Fruit fly (Drosophila melanogaster) whole organism, embryonic: ENCODE data around the gene kat-60L1.

Source experiments
- Atf-2 ChIP-seq: fragments of 200-800 bp; sonication (Bioruptor generic); optimal IDR thresholded peaks from 2 replicates; lab custom pipeline; 2016; ENCODE audit warnings: missing biosample characterization, missing genetic modification characterization
- CG10543 ChIP-seq: fragments of 200-800 bp; sonication (Bioruptor generic); optimal IDR thresholded peaks from 3 replicates; lab custom pipeline; 2017; ENCODE audit warnings: missing biosample characterization, mild to moderate bottlenecking, missing genetic modification characterization, moderate library complexity
- CG12104 ChIP-seq: fragments of 200-800 bp; sonication (Bioruptor generic); optimal IDR thresholded peaks from 3 replicates; lab custom pipeline; 2016; ENCODE audit warnings: missing biosample characterization, missing genetic modification characterization
- CG12299 ChIP-seq: fragments of 200-800 bp; sonication (Bioruptor generic); optimal IDR thresholded peaks from 2 replicates; lab custom pipeline; 2018; ENCODE audit warnings: missing biosample characterization, mild to moderate bottlenecking, missing genetic modification characterization
- CG12769 ChIP-seq: fragments of 200-800 bp; sonication (Bioruptor generic); optimal IDR thresholded peaks from 2 replicates; lab custom pipeline; 2019; ENCODE audit warnings: missing biosample characterization, mild to moderate bottlenecking, missing genetic modification characterization, moderate library complexity
- CG16863 ChIP-seq: fragments of 200-800 bp; sonication (Bioruptor generic); optimal IDR thresholded peaks from 3 replicates; lab custom pipeline; 2016; ENCODE audit warnings: missing biosample characterization, missing genetic modification characterization
- CG18619 ChIP-seq: fragments of 200-800 bp; sonication (Bioruptor generic); optimal IDR thresholded peaks from 3 replicates; lab custom pipeline; 2017; ENCODE audit warnings: missing biosample characterization, mild to moderate bottlenecking, missing genetic modification characterization
- CG2199 ChIP-seq: fragments of 200-800 bp; sonication (Bioruptor generic); IDR thresholded peaks from 3 replicates; pipeline ENCODE4 v1.3.6; 2022; ENCODE audit warnings: missing biosample characterization, missing genetic modification characterization
- CG2712 ChIP-seq: fragments of 200-800 bp; optimal IDR thresholded peaks from 3 replicates; lab custom pipeline; 2019; ENCODE audit warnings: missing biosample characterization, mild to moderate bottlenecking, missing genetic modification characterization, moderate library complexity
- CG31365 ChIP-seq: fragments of 200-800 bp; sonication (Bioruptor generic); optimal IDR thresholded peaks from 2 replicates; lab custom pipeline; 2018; ENCODE audit warnings: missing biosample characterization, mild to moderate bottlenecking, missing genetic modification characterization
- CG33213 ChIP-seq: fragments of 200-800 bp; sonication (Bioruptor generic); optimal IDR thresholded peaks from 3 replicates; lab custom pipeline; 2016; ENCODE audit warnings: missing biosample characterization, missing genetic modification characterization
- CG34422 ChIP-seq: fragments of 200-800 bp; sonication (Bioruptor generic); IDR thresholded peaks from 3 replicates; pipeline ENCODE4 v1.3.6; 2022; ENCODE audit warnings: missing biosample characterization, missing genetic modification characterization
- CG4328 ChIP-seq: fragments of 200-800 bp; sonication (Bioruptor generic); optimal IDR thresholded peaks from 3 replicates; lab custom pipeline; 2017; ENCODE audit warnings: missing biosample characterization, missing genetic modification reagents, missing genetic modification characterization
- CG4707 ChIP-seq: fragments of 200-800 bp; sonication (Bioruptor generic); optimal IDR thresholded peaks from 2 replicates; lab custom pipeline; 2018; ENCODE audit warnings: missing biosample characterization, mild to moderate bottlenecking, missing genetic modification characterization, moderate library complexity
- CG4820 ChIP-seq: fragments of 200-800 bp; sonication (Bioruptor generic); optimal IDR thresholded peaks from 3 replicates; lab custom pipeline; 2016; ENCODE audit warnings: missing biosample characterization, missing genetic modification characterization
- CG6654 ChIP-seq: fragments of 200-800 bp; sonication (Bioruptor generic); optimal IDR thresholded peaks from 2 replicates; lab custom pipeline; 2017; ENCODE audit warnings: missing biosample characterization, mild to moderate bottlenecking, missing genetic modification characterization
- CG8290 ChIP-seq, 3 experiments: fragments of 200-800 bp; sonication (Bioruptor generic); optimal IDR thresholded peaks; 2 replicates each; lab custom pipeline; 2016 to 2019; ENCODE audit warnings: missing biosample characterization in 3 of 3, missing genetic modification characterization in 3 of 3, mild to moderate bottlenecking in 2 of 3, moderate library complexity in 1 of 3
- CG8478 ChIP-seq: fragments of >200 bp; optimal IDR thresholded peaks from 2 replicates; lab custom pipeline; 2018
- CG8765 ChIP-seq: fragments of 200-800 bp; sonication (Bioruptor generic); IDR thresholded peaks from 2 replicates; pipeline ENCODE4 v1.3.6; 2022; ENCODE audit warnings: missing biosample characterization, missing genetic modification characterization
- Fer3 ChIP-seq: fragments of 200-800 bp; sonication (Bioruptor generic); optimal IDR thresholded peaks from 2 replicates; lab custom pipeline; 2018; ENCODE audit warnings: missing biosample characterization, mild to moderate bottlenecking, missing genetic modification characterization, moderate library complexity
- Hey ChIP-seq: fragments of 200-800 bp; sonication (Bioruptor generic); optimal IDR thresholded peaks from 3 replicates; lab custom pipeline; 2018; ENCODE audit warnings: missing biosample characterization, mild to moderate bottlenecking, missing genetic modification characterization
- Hr78 ChIP-seq, 2 experiments: fragments of 200-800 bp in 1 of 2; fragments of >200 bp in 1 of 2; sonication (Bioruptor generic) in 1 of 2; optimal IDR thresholded peaks; 2 replicates each; lab custom pipeline; 2017 to 2019; ENCODE audit warnings: missing biosample characterization in 2 of 2, missing genetic modification characterization in 2 of 2, mild to moderate bottlenecking in 1 of 2, moderate library complexity in 1 of 2
- Hsf ChIP-seq: fragments of 200-800 bp; sonication (Bioruptor generic); optimal IDR thresholded peaks from 3 replicates; lab custom pipeline; 2016; ENCODE audit warnings: missing biosample characterization, missing genetic modification characterization
- Lpt ChIP-seq: fragments of >200 bp; optimal IDR thresholded peaks from 2 replicates; lab custom pipeline; 2018; ENCODE audit warnings: missing biosample characterization, missing genetic modification characterization
- MESR4 ChIP-seq: fragments of 200-800 bp; sonication (Bioruptor generic); optimal IDR thresholded peaks from 2 replicates; lab custom pipeline; 2018; ENCODE audit warnings: missing biosample characterization, mild to moderate bottlenecking, missing genetic modification characterization, moderate library complexity
- Max ChIP-seq: fragments of 200-800 bp; sonication (Bioruptor generic); optimal IDR thresholded peaks from 2 replicates; lab custom pipeline; 2016; ENCODE audit warnings: missing biosample characterization, mild to moderate bottlenecking, missing genetic modification characterization
- Nf-YB ChIP-seq: fragments of 200-800 bp; sonication (Bioruptor generic); optimal IDR thresholded peaks from 3 replicates; lab custom pipeline; 2019; ENCODE audit warnings: missing biosample characterization, mild to moderate bottlenecking, missing genetic modification characterization, moderate library complexity
- NfI ChIP-seq: fragments of 200-800 bp; sonication (Bioruptor generic); optimal IDR thresholded peaks from 3 replicates; lab custom pipeline; 2018; ENCODE audit warnings: missing biosample characterization, mild to moderate bottlenecking, missing genetic modification characterization, moderate library complexity
- Poxn ChIP-seq: fragments of 200-800 bp; sonication (Bioruptor generic); IDR thresholded peaks from 2 replicates; pipeline ENCODE4 v1.3.6; 2022; ENCODE audit warnings: missing biosample characterization, missing genetic modification characterization
- Sin3A ChIP-seq: fragments of >200 bp; optimal IDR thresholded peaks from 2 replicates; lab custom pipeline; 2018
- Six4 ChIP-seq: fragments of 200-800 bp; sonication (Bioruptor generic); optimal IDR thresholded peaks from 2 replicates; lab custom pipeline; 2016; ENCODE audit warnings: missing biosample characterization, missing genetic modification characterization
- Stat92E ChIP-seq, 3 experiments: fragments of >200 bp in 2 of 3; fragments of 200-800 bp in 1 of 3; sonication (Bioruptor generic) in 1 of 3; optimal IDR thresholded peaks; 2 replicates each; lab custom pipeline; 2017 to 2019; ENCODE audit warnings: missing biosample characterization in 3 of 3, missing genetic modification characterization in 3 of 3, mild to moderate bottlenecking in 1 of 3, moderate library complexity in 1 of 3
- ab ChIP-seq: fragments of 200-800 bp; sonication (Bioruptor generic); optimal IDR thresholded peaks from 2 replicates; lab custom pipeline; 2016; ENCODE audit warnings: missing biosample characterization, missing genetic modification characterization
- ash1 ChIP-seq: fragments of 200-800 bp; sonication (Bioruptor generic); optimal IDR thresholded peaks from 2 replicates; lab custom pipeline; 2018; ENCODE audit warnings: missing biosample characterization, mild to moderate bottlenecking, missing genetic modification characterization
- cad ChIP-seq: fragments of >200 bp; optimal IDR thresholded peaks from 2 replicates; lab custom pipeline; 2017; ENCODE audit warnings: missing biosample characterization, missing genetic modification characterization
- cas ChIP-seq: fragments of 200-800 bp; sonication (Bioruptor generic); IDR thresholded peaks from 2 replicates; pipeline ENCODE4 v1.3.6; 2022; ENCODE audit warnings: missing biosample characterization, missing genetic modification characterization
- cato ChIP-seq: fragments of 200-800 bp; sonication (Bioruptor generic); optimal IDR thresholded peaks from 2 replicates; lab custom pipeline; 2016; ENCODE audit warnings: missing biosample characterization, missing genetic modification characterization, borderline replicate concordance
- corto ChIP-seq: fragments of 200-800 bp; sonication (Bioruptor generic); optimal IDR thresholded peaks from 2 replicates; lab custom pipeline; 2016; ENCODE audit warnings: missing biosample characterization, mild to moderate bottlenecking, missing genetic modification characterization, moderate library complexity
- disco-r ChIP-seq: fragments of 200-800 bp; sonication (Bioruptor generic); optimal IDR thresholded peaks from 2 replicates; lab custom pipeline; 2016; ENCODE audit warnings: missing biosample characterization, missing genetic modification characterization
- esg ChIP-seq: fragments of 200-800 bp; sonication (Bioruptor generic); conservative IDR thresholded peaks from 2 replicates; pipeline ENCODE4 v1.3.6; 2022; ENCODE audit warnings: missing biosample characterization, missing genetic modification characterization
- eve ChIP-seq, 2 experiments: fragments of >200 bp; optimal IDR thresholded peaks; 2 replicates each; lab custom pipeline; 2017; ENCODE audit warnings: missing biosample characterization in 2 of 2, missing genetic modification characterization in 2 of 2
- fd3F ChIP-seq: fragments of 200-800 bp; sonication (Bioruptor generic); optimal IDR thresholded peaks from 2 replicates; lab custom pipeline; 2018; ENCODE audit warnings: missing biosample characterization, mild to moderate bottlenecking, missing genetic modification characterization, moderate library complexity
- mam ChIP-seq: fragments of 200-800 bp; sonication (Bioruptor generic); optimal IDR thresholded peaks from 3 replicates; lab custom pipeline; 2016; ENCODE audit warnings: missing biosample characterization, missing genetic modification characterization
- nom ChIP-seq: fragments of 200-800 bp; sonication (Bioruptor generic); optimal IDR thresholded peaks from 2 replicates; lab custom pipeline; 2017; ENCODE audit warnings: missing biosample characterization, missing genetic modification characterization, mild to moderate bottlenecking, moderate library complexity, missing genetic modification reagents
- peb ChIP-seq: fragments of 200-800 bp; sonication (Bioruptor generic); IDR thresholded peaks from 2 replicates; pipeline ENCODE4 v1.3.6; 2022; ENCODE audit warnings: missing biosample characterization, missing genetic modification characterization
- pnt ChIP-seq: fragments of 200-800 bp; sonication (Bioruptor generic); optimal IDR thresholded peaks from 3 replicates; lab custom pipeline; 2016; ENCODE audit warnings: missing biosample characterization, missing genetic modification characterization
- ranshi ChIP-seq: fragments of 200-800 bp; sonication (Bioruptor generic); IDR thresholded peaks from 2 replicates; pipeline ENCODE4 v1.3.6; 2022; ENCODE audit warnings: missing biosample characterization, missing genetic modification characterization
- row ChIP-seq: fragments of 200-800 bp; sonication (Bioruptor generic); IDR thresholded peaks from 3 replicates; pipeline ENCODE4 v1.3.6; 2022; ENCODE audit warnings: missing biosample characterization, missing genetic modification characterization
- sisA ChIP-seq: fragments of 200-800 bp; sonication (Bioruptor generic); IDR thresholded peaks from 2 replicates; pipeline ENCODE4 v1.3.6; 2022; ENCODE audit warnings: missing biosample characterization, missing genetic modification characterization
- vnd ChIP-seq: fragments of 200-800 bp; sonication (Bioruptor generic); IDR thresholded peaks from 3 replicates; pipeline ENCODE4 v1.3.6; 2022; ENCODE audit warnings: missing biosample characterization, missing genetic modification characterization; ENCODE audit not compliant: partially characterized antibody
- vvl ChIP-seq: fragments of 200-800 bp; sonication (Bioruptor generic); IDR thresholded peaks from 2 replicates; pipeline ENCODE4 v1.3.6; 2022; ENCODE audit warnings: missing biosample characterization, missing genetic modification characterization

kat-60L1 gene

DNA sequence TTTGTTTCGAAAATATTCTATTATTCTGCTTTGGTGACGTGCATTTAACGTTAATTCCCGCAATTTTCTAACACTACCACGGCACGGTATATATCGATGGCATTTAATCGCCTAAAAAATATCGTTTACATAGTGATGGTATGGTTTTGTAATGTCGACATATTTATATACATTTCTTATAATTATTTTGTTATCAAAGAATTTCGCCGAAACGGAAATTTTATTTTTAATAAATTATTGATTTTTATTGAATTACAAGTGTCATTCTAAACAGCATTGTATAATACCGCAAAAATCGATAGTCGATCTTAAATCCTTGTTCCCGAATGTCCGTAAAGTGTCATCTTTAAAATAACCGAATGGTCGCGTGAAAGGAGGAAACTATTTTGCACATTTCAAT lies 42.9 kb downstream of the kat-60L1 start, which contains the start of the genes Sec20 and dgrn (continued):
- TF ChIP-seq CG12299 (tag; lab: Kevin White, UChicago) (peak; percentile 28), sisA (GFP tag; lab: Robert Waterston, UW) (peak; percentile 60), vnd (peak; percentile 94), CG12104 (peak; percentile 38), Nf-YB (GFP tag; lab: Kevin White, UChicago) (no peak), Sin3A (lab: Kevin White, UChicago) (peak; percentile 40), CG31365 (no peak), MESR4 (GFP tag; lab: Kevin White, UChicago) (peak; percentile 38), pnt (GFP tag; lab: Kevin White, UChicago) (peak; percentile 11), CG12769 (tag; lab: Kevin White, UChicago) (no peak), CG4328 (GFP tag; lab: Kevin White, UChicago) (peak; percentile 46), Hsf (GFP tag; lab: Kevin White, UChicago) (peak; percentile 64), corto (GFP tag; lab: Kevin White, UChicago) (peak; percentile 63), cato (GFP tag; lab: Kevin White, UChicago) (peak; percentile 50), vvl (GFP tag; lab: Robert Waterston, UW) (no peak; the same call in none of the 2 replicates), CG8765 (GFP tag; lab: Robert Waterston, UW) (no peak), CG16863 (GFP tag; lab: Kevin White, UChicago) (no peak), cad (GFP tag; lab: Kevin White, UChicago) (no peak), mam (peak; percentile 51), ash1 (GFP tag; lab: Kevin White, UChicago) (no peak), disco-r (no peak), NfI (GFP tag; lab: Kevin White, UChicago) (peak; percentile 53), ab (no peak), CG33213 (GFP tag; lab: Kevin White, UChicago) (peak; percentile 20), fd3F (GFP tag; lab: Kevin White, UChicago) (peak; percentile 32), eve (GFP tag; optimal IDR thresholded peaks at IDR 0.05; lab: Kevin White, UChicago) (no peak), nom (GFP tag; lab: Kevin White, UChicago) (no peak), CG2712 (tag; lab: Kevin White, UChicago) (peak; percentile 88), CG6654 (GFP tag; lab: Kevin White, UChicago) (no peak), CG4820 (GFP tag; lab: Kevin White, UChicago) (peak; percentile 57), Six4 (peak; percentile 56), Hr78 (GFP tag; optimal IDR thresholded peaks at IDR 0.05; lab: Kevin White, UChicago) (no peak), esg (GFP tag; lab: Robert Waterston, UW) (0 out of 2 replicates have a peak, but pooled peaks have one; percentile 37), Atf-2 (no peak), CG8478 (no peak), CG4707 (GFP tag; lab: Kevin White, UChicago) (no peak), Lpt (no peak), Hey (no peak), CG34422 (GFP tag; lab: Robert Waterston, UW) (peak; percentile 37; the same call in 1 of the 3 replicates), CG18619 (GFP tag; lab: Kevin White, UChicago) (peak; percentile 46), ranshi (GFP tag; lab: Robert Waterston, UW) (0 out of 2 replicates have a peak, but pooled peaks have one; percentile 21), Max (GFP tag; lab: Kevin White, UChicago) (peak; percentile 74), Poxn (GFP tag; lab: Robert Waterston, UW) (no peak), CG10543 (GFP tag; lab: Kevin White, UChicago) (peak; percentile 53), cas (GFP tag; lab: Robert Waterston, UW) (no peak), CG2199 (GFP tag; lab: Robert Waterston, UW) (0 out of 3 replicates have a peak, but pooled peaks have one; percentile 28), Stat92E (GFP tag; optimal IDR thresholded peaks at IDR 0.05; lab: Kevin White, UChicago) (peak in 1 of 3 experiments; percentile 69), CG8290 (GFP tag; optimal IDR thresholded peaks at IDR 0.05; lab: Kevin White, UChicago) (peak; percentile 69), CG8290 (tag; optimal IDR thresholded peaks at IDR 0.05; lab: Kevin White, UChicago) (no peak), peb (GFP tag; lab: Robert Waterston, UW) (no peak), Fer3 (tag; lab: Kevin White, UChicago) (peak; percentile 56), row (GFP tag; lab: Robert Waterston, UW) (peak; percentile 89)
